Worm (Caenorhabditis elegans) whole organism, midembryonic: ENCODE measurements around the gene scav-3.

Experiments
- T22C8.4 ChIP-seq: fragments of 200-800 bp; sonication (Bioruptor generic); IDR thresholded peaks from 2 replicates; pipeline ENCODE4 v1.3.6; 2022; ENCODE audit warnings: missing genetic modification characterization, missing compliant biosample characterization
- cog-1 ChIP-seq: sonication (generic microtip); optimal IDR thresholded peaks from 2 replicates; lab custom pipeline; 2016; ENCODE audit warnings: missing genetic modification characterization, missing compliant biosample characterization
- flt-1 ChIP-seq: fragments of 200-800 bp; sonication (Bioruptor generic); IDR thresholded peaks from 2 replicates; pipeline ENCODE4 v1.3.6; 2022; ENCODE audit warnings: missing genetic modification characterization, missing compliant biosample characterization
- klf-2 ChIP-seq: fragments of 200-800 bp; sonication (Bioruptor generic); conservative IDR thresholded peaks from 2 replicates; pipeline ENCODE4 v1.3.6; 2022; ENCODE audit warnings: missing genetic modification reagents, missing genetic modification characterization, missing compliant biosample characterization
- med-1 ChIP-seq: sonication (generic microtip); optimal IDR thresholded peaks from 2 replicates; lab custom pipeline; 2017; ENCODE audit warnings: missing genetic modification characterization, mild to moderate bottlenecking, missing compliant biosample characterization, antibody characterized with exemption, missing genetic modification reagents; ENCODE audit not compliant: insufficient read depth
- ref-1 ChIP-seq: fragments of 200-800 bp; sonication (Bioruptor generic); conservative IDR thresholded peaks from 2 replicates; pipeline ENCODE4 v1.3.6; 2022; ENCODE audit warnings: missing genetic modification reagents, missing genetic modification characterization, missing compliant biosample characterization
- tab-1 ChIP-seq: fragments of 200-800 bp; sonication (Bioruptor generic); IDR thresholded peaks from 2 replicates; pipeline ENCODE4 v1.3.6; 2022; ENCODE audit warnings: missing genetic modification characterization, missing compliant biosample characterization
- ztf-23 ChIP-seq: fragments of 200-800 bp; sonication (Bioruptor generic); IDR thresholded peaks from 2 replicates; pipeline ENCODE4 v1.3.6; 2022; ENCODE audit warnings: missing genetic modification reagents, missing genetic modification characterization, missing compliant biosample characterization
- ztf-29 ChIP-seq: fragments of 200-800 bp; sonication (Bioruptor generic); IDR thresholded peaks from 2 replicates; pipeline ENCODE4 v1.3.6; 2022; ENCODE audit warnings: missing genetic modification reagents, missing genetic modification characterization, missing compliant biosample characterization

ce11 chrIII:12410304-12410703 is 46.3 kb downstream of the scav-3 start:
- TF ChIP-seq cog-1 (tag; lab: Kevin White, UChicago) (no peak), flt-1 (GFP tag; lab: Robert Waterston, UW) (no peak), med-1 (GFP tag; lab: Kevin White, UChicago) (no peak), tab-1 (GFP tag; lab: Robert Waterston, UW) (no peak), ztf-23 (GFP tag; lab: Robert Waterston, UW) (no peak), T22C8.4 (GFP tag; lab: Robert Waterston, UW) (peak; percentile 70), ztf-29 (no peak), ref-1 (GFP tag; lab: Robert Waterston, UW) (no peak), klf-2 (GFP tag; lab: Robert Waterston, UW) (no peak)
